Worm (Caenorhabditis elegans): ENCODE measurements around the gene cyp-33C8.

Gene cyp-33C8

DNA sequence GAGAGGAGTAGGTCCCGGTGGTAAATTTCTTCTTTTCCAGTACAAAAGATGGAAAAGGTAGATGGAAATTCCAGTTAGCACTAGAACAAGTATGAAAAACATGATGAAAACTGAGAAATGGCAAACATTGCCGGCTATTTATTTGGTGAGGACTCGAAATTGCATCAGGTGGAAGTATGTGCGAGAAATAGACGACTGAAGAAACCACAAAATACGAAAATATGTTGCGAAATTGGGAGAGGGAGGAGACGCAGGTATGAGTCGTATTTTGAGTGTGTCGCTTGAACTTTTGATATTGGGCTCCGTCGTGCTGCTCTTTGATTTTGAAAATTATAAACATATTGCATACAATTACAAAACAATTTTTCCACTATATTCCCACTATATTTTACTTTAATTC, at the start of gene cyp-33C8:
TSS of gene cyp-33C8 (minus strand) at position 200 of the 400 bp plus-strand sequence.
- no peak for TF ChIP-seq ceh-24 (tag; optimal IDR thresholded peaks at IDR 0.05)
- TF ChIP-seq ceh-18 (tag; optimal IDR thresholded peaks at IDR 0.05): no peak
- no peak for TF ChIP-seq ceh-48 (tag; optimal IDR thresholded peaks at IDR 0.05)
- no peak for TF ChIP-seq ceh-9 (tag; optimal IDR thresholded peaks at IDR 0.05)
- TF ChIP-seq C38D4.7 (GFP tag; optimal IDR thresholded peaks at IDR 0.05): no peak
- no peak for TF ChIP-seq T23F11.4 (GFP tag; optimal IDR thresholded peaks at IDR 0.05)
- TF ChIP-seq zip-5 (tag; optimal IDR thresholded peaks at IDR 0.05): no peak
- TF ChIP-seq ceh-30 (tag; optimal IDR thresholded peaks at IDR 0.05): no peak
- no peak for TF ChIP-seq ztf-16 (tag; optimal IDR thresholded peaks at IDR 0.05)
- TF ChIP-seq hlh-15 (tag; optimal IDR thresholded peaks at IDR 0.05): no peak
- no peak for TF ChIP-seq rnt-1 (tag; optimal IDR thresholded peaks at IDR 0.05)
- TF ChIP-seq ceh-34 (tag; optimal IDR thresholded peaks at IDR 0.05): no peak
- TF ChIP-seq sox-2 (GFP tag; IDR thresholded peaks at IDR 0.05): no peak

DNA sequence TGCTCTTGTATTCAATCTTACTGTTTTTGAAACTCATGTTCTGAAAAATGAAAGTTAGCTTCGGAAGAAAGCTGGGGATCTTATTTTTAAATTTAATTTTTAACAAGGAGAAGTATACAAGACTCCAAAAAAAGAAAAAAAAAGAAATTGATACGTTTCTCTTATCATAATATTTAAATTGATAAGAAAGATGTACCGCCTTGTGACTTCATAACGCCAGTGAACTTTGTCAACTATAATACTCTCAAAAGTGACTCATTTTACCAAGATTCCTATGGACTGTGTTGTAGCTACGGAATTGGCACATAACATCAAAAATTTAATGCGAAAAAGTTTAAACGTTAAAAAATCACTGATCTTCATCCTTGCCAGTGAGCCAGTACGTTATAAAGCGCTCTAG, 48.4 kb upstream of the cyp-33C8 start:
- TF ChIP-seq ceh-22 (tag; optimal IDR thresholded peaks at IDR 0.05) (no peak), ceh-2 (tag; optimal IDR thresholded peaks at IDR 0.05) (no peak)

DNA sequence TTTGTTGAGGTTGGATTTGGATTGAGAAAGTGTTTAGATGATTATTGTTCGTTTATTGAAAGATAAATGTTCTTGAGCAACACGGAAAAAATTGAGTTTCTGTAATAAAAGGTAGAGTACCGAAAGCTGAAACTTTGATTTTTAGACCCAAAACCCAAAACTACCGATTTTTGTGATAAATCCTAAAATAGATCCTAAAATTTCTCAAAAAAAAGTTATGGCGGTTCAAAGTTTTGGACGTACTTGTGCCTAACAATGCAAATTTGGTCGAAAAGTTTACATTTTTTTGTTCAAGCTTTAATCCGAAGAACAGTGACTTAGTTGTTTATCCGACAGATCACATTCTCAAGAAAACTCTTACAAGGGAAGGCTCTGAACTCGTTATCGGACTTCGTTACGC, 43.9 kb upstream of the cyp-33C8 start, which contains the start of gene nhr-185:
TSS of gene nhr-185 (minus strand) at position 101 of the 400 bp plus-strand sequence.
- TF ChIP-seq fkh-6 (tag; optimal IDR thresholded peaks at IDR 0.05) (no peak), fkh-10 (GFP tag; optimal IDR thresholded peaks at IDR 0.05) (no peak), C38D4.7 (GFP tag; optimal IDR thresholded peaks at IDR 0.05) (no peak), ceh-30 (tag; optimal IDR thresholded peaks at IDR 0.05) (no peak)

- TF ChIP-seq dmd-4 (tag; optimal IDR thresholded peaks at IDR 0.05; ENCODE audit: borderline replicate concordance) (no peak), ceh-18 (tag; optimal IDR thresholded peaks at IDR 0.05) (no peak), ceh-19 (GFP tag; optimal IDR thresholded peaks at IDR 0.05) (no peak), hlh-30 (tag; optimal IDR thresholded peaks at IDR 0.05; ENCODE audit: insufficient read depth) (no peak), ceh-2 (tag; optimal IDR thresholded peaks at IDR 0.05) (no peak), tbx-2 (tag; optimal IDR thresholded peaks at IDR 0.05) (no peak), pag-3 (tag; optimal IDR thresholded peaks at IDR 0.05; ENCODE audit: borderline replicate concordance) (no peak), fax-1 (tag; optimal IDR thresholded peaks at IDR 0.05) (no peak), pha-2 (tag; optimal IDR thresholded peaks at IDR 0.05) (no peak)
Measured at ce11 chrV:3843926-3844325, 40.6 kb upstream of the cyp-33C8 start, which contains the start of gene ugt-32. Gene ugt-32, minus strand, starts transcription at chrV:3844007.

- no peak for TF ChIP-seq K09A11.1 (tag; optimal IDR thresholded peaks at IDR 0.05; ENCODE audit: insufficient read depth)
- no peak for TF ChIP-seq F13H6.1 (tag; optimal IDR thresholded peaks at IDR 0.05)
- TF ChIP-seq ceh-18 (tag; optimal IDR thresholded peaks at IDR 0.05): no peak
- no peak for TF ChIP-seq sdc-2 (tag; optimal IDR thresholded peaks at IDR 0.05)
- TF ChIP-seq K02D7.2 (tag; optimal IDR thresholded peaks at IDR 0.05): no peak
- TF ChIP-seq che-1 (tag; optimal IDR thresholded peaks at IDR 0.05): no peak
- TF ChIP-seq hlh-13 (GFP tag; optimal IDR thresholded peaks at IDR 0.05): no peak
- no peak for TF ChIP-seq unc-42 (tag; optimal IDR thresholded peaks at IDR 0.05)
- TF ChIP-seq elt-2 (tag; optimal IDR thresholded peaks at IDR 0.05): no peak
- TF ChIP-seq ceh-2 (tag; optimal IDR thresholded peaks at IDR 0.05): no peak
Measured at ce11 chrV:3841462-3841861, 38.1 kb upstream of the cyp-33C8 start.

DNA sequence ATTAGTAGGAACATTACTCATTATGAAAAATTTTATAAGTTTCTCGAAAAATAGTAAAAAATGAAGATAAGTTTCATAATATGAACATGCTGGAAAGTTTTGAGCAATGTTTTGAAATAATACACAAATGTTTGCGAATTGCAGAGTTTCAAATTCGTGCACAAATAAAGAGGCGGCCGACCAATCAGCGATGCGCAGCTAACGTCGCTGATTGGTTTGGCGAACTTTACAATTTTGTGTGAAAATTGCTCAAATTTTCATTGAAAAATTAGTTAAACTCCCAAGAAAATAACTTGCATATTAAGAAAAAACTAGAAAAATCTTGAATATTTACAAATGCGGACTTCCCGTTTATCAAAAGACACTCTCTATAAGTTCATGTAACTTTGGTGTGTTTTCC, 29.3 kb upstream of the cyp-33C8 start:
- TF ChIP-seq ttx-3 (tag; optimal IDR thresholded peaks at IDR 0.05) (no peak), nfya-1 (tag; optimal IDR thresholded peaks at IDR 0.05) (peak; percentile 78)
